Fruit fly (Drosophila melanogaster) whole organism, embryonic: ENCODE data around the gene CG5214.

Experiments
- Atf3 ChIP-seq: fragments of 200-800 bp; sonication (Bioruptor generic); optimal IDR thresholded peaks from 3 replicates; lab custom pipeline; 2016; ENCODE audit warnings: missing biosample characterization, missing genetic modification characterization
- CG10147 ChIP-seq: fragments of 200-800 bp; sonication (Bioruptor generic); optimal IDR thresholded peaks from 2 replicates; lab custom pipeline; 2019; ENCODE audit warnings: missing biosample characterization, mild to moderate bottlenecking, missing genetic modification characterization, moderate library complexity
- CG10959 ChIP-seq: fragments of 200-800 bp; sonication (Bioruptor generic); IDR thresholded peaks from 2 replicates; pipeline ENCODE4 v1.3.6; 2022; ENCODE audit warnings: missing biosample characterization, missing genetic modification characterization
- CG13624 ChIP-seq: fragments of 200-800 bp; sonication (Bioruptor generic); optimal IDR thresholded peaks from 2 replicates; lab custom pipeline; 2016; ENCODE audit warnings: missing biosample characterization, missing genetic modification characterization
- CG13775 ChIP-seq: fragments of 200-800 bp; sonication (Bioruptor generic); optimal IDR thresholded peaks from 3 replicates; lab custom pipeline; 2017; ENCODE audit warnings: missing biosample characterization, mild to moderate bottlenecking, missing genetic modification characterization
- CG1647 ChIP-seq: fragments of 200-800 bp; sonication (Bioruptor generic); optimal IDR thresholded peaks from 3 replicates; lab custom pipeline; 2016; ENCODE audit warnings: missing biosample characterization, missing genetic modification characterization
- CG17328 ChIP-seq: fragments of 200-800 bp; sonication (Bioruptor generic); IDR thresholded peaks from 2 replicates; pipeline ENCODE4 v1.3.6; 2022; ENCODE audit warnings: missing biosample characterization, missing genetic modification characterization
- CG32532 ChIP-seq: fragments of 200-800 bp; sonication (Bioruptor generic); IDR thresholded peaks from 2 replicates; pipeline ENCODE4 v1.3.6; 2022; ENCODE audit warnings: missing biosample characterization, missing genetic modification characterization
- CG33557 ChIP-seq: fragments of 200-800 bp; sonication (Bioruptor generic); optimal IDR thresholded peaks from 2 replicates; lab custom pipeline; 2019; ENCODE audit warnings: missing biosample characterization, mild to moderate bottlenecking, missing genetic modification characterization, moderate library complexity
- CG3847 ChIP-seq: fragments of 200-800 bp; sonication (Bioruptor generic); IDR thresholded peaks from 2 replicates; pipeline ENCODE4 v1.3.6; 2022; ENCODE audit warnings: missing biosample characterization, missing genetic modification characterization
- CG43689 ChIP-seq: fragments of 200-800 bp; sonication (Bioruptor generic); IDR thresholded peaks from 2 replicates; pipeline ENCODE4 v1.3.6; 2022; ENCODE audit warnings: missing biosample characterization, missing genetic modification characterization
- CG4820 ChIP-seq: fragments of 200-800 bp; sonication (Bioruptor generic); optimal IDR thresholded peaks from 3 replicates; lab custom pipeline; 2016; ENCODE audit warnings: missing biosample characterization, missing genetic modification characterization
- CG4854 ChIP-seq: fragments of 200-800 bp; sonication (Bioruptor generic); optimal IDR thresholded peaks from 2 replicates; lab custom pipeline; 2016; ENCODE audit warnings: missing biosample characterization, missing genetic modification characterization, inconsistent platforms
- CG7786 ChIP-seq: fragments of 200-800 bp; sonication (Bioruptor generic); optimal IDR thresholded peaks from 2 replicates; lab custom pipeline; 2016; ENCODE audit warnings: missing biosample characterization, missing genetic modification characterization
- CoRest ChIP-seq: fragments of 200-800 bp; sonication (Bioruptor generic); optimal IDR thresholded peaks from 3 replicates; lab custom pipeline; 2018; ENCODE audit warnings: missing biosample characterization, mild to moderate bottlenecking, missing genetic modification characterization, moderate library complexity
- Ets97D ChIP-seq: fragments of 200-800 bp; sonication (Bioruptor generic); optimal IDR thresholded peaks from 3 replicates; lab custom pipeline; 2016; ENCODE audit warnings: missing biosample characterization, missing genetic modification characterization
- HLH3B ChIP-seq: fragments of 200-800 bp; sonication (Bioruptor generic); IDR thresholded peaks from 2 replicates; pipeline ENCODE4 v1.3.6; 2022; ENCODE audit warnings: missing biosample characterization, missing genetic modification characterization
- HLHmδ ChIP-seq: fragments of 200-800 bp; sonication (Bioruptor generic); optimal IDR thresholded peaks from 2 replicates; lab custom pipeline; 2018; ENCODE audit warnings: missing biosample characterization, mild to moderate bottlenecking, missing genetic modification characterization, moderate library complexity
- Hand ChIP-seq: fragments of 200-800 bp; sonication (Bioruptor generic); optimal IDR thresholded peaks from 2 replicates; lab custom pipeline; 2017; ENCODE audit warnings: mild to moderate bottlenecking, missing biosample characterization, missing genetic modification reagents, missing genetic modification characterization
- NC2α ChIP-seq: fragments of 200-800 bp; sonication (Bioruptor generic); optimal IDR thresholded peaks from 2 replicates; lab custom pipeline; 2016; ENCODE audit warnings: missing biosample characterization, missing genetic modification characterization
- Nf-YB ChIP-seq: fragments of 200-800 bp; sonication (Bioruptor generic); optimal IDR thresholded peaks from 3 replicates; lab custom pipeline; 2019; ENCODE audit warnings: missing biosample characterization, mild to moderate bottlenecking, missing genetic modification characterization, moderate library complexity
- PHDP ChIP-seq: fragments of 200-800 bp; sonication (Bioruptor generic); optimal IDR thresholded peaks from 3 replicates; lab custom pipeline; 2018; ENCODE audit warnings: missing biosample characterization, mild to moderate bottlenecking, missing genetic modification characterization, moderate library complexity
- Six4 ChIP-seq: fragments of 200-800 bp; sonication (Bioruptor generic); optimal IDR thresholded peaks from 2 replicates; lab custom pipeline; 2016; ENCODE audit warnings: missing biosample characterization, missing genetic modification characterization
- ash1 ChIP-seq: fragments of 200-800 bp; sonication (Bioruptor generic); optimal IDR thresholded peaks from 2 replicates; lab custom pipeline; 2018; ENCODE audit warnings: missing biosample characterization, mild to moderate bottlenecking, missing genetic modification characterization
- ci ChIP-seq: fragments of 200-800 bp; sonication (Bioruptor generic); IDR thresholded peaks from 3 replicates; pipeline ENCODE4 v1.3.6; 2022; ENCODE audit warnings: missing biosample characterization, missing genetic modification characterization
- dati ChIP-seq: fragments of 200-800 bp; sonication (Bioruptor generic); IDR thresholded peaks from 2 replicates; pipeline ENCODE4 v1.3.6; 2022; ENCODE audit warnings: missing biosample characterization, missing genetic modification characterization
- dm ChIP-seq: fragments of 200-800 bp; sonication (Bioruptor generic); optimal IDR thresholded peaks from 3 replicates; lab custom pipeline; 2016; ENCODE audit warnings: missing biosample characterization, missing genetic modification characterization
- dmrt11E ChIP-seq: fragments of 200-800 bp; sonication (Bioruptor generic); optimal IDR thresholded peaks from 3 replicates; lab custom pipeline; 2018; ENCODE audit warnings: missing biosample characterization, mild to moderate bottlenecking, missing genetic modification characterization, moderate library complexity
- gsb ChIP-seq: fragments of 200-800 bp; sonication (Bioruptor generic); IDR thresholded peaks from 2 replicates; pipeline ENCODE4 v1.3.6; 2022; ENCODE audit warnings: missing biosample characterization, missing genetic modification characterization
- hbn ChIP-seq: fragments of 200-800 bp; sonication (Bioruptor generic); IDR thresholded peaks from 2 replicates; pipeline ENCODE4 v1.3.6; 2022; ENCODE audit warnings: missing biosample characterization, missing genetic modification characterization; ENCODE audit not compliant: partially characterized antibody
- jigr1 ChIP-seq: fragments of 200-800 bp; sonication (Bioruptor generic); IDR thresholded peaks from 3 replicates; pipeline ENCODE4 v1.3.6; 2022; ENCODE audit warnings: missing biosample characterization, missing genetic modification characterization
- maf-S ChIP-seq: fragments of 200-800 bp; sonication (Bioruptor generic); optimal IDR thresholded peaks from 2 replicates; lab custom pipeline; 2016; ENCODE audit warnings: missing biosample characterization, missing genetic modification characterization
- oc ChIP-seq: fragments of 200-800 bp; sonication (Bioruptor generic); optimal IDR thresholded peaks from 2 replicates; lab custom pipeline; 2018; ENCODE audit warnings: missing biosample characterization, mild to moderate bottlenecking, missing genetic modification characterization, moderate library complexity
- odd ChIP-seq: fragments of 200-800 bp; sonication (Bioruptor generic); optimal IDR thresholded peaks from 2 replicates; lab custom pipeline; 2017; ENCODE audit warnings: missing biosample characterization, mild to moderate bottlenecking, missing genetic modification characterization
- pb ChIP-seq: fragments of 200-800 bp; sonication (Bioruptor generic); optimal IDR thresholded peaks from 3 replicates; lab custom pipeline; 2016; ENCODE audit warnings: missing biosample characterization, missing genetic modification characterization
- pum ChIP-seq: fragments of 200-800 bp; sonication (Bioruptor generic); optimal IDR thresholded peaks from 2 replicates; lab custom pipeline; 2016; ENCODE audit warnings: missing biosample characterization, missing genetic modification characterization
- pzg ChIP-seq: fragments of 200-800 bp; sonication (Bioruptor generic); optimal IDR thresholded peaks from 3 replicates; lab custom pipeline; 2018; ENCODE audit warnings: missing biosample characterization, mild to moderate bottlenecking, missing genetic modification characterization, moderate library complexity
- repo ChIP-seq: fragments of 200-800 bp; sonication (Bioruptor generic); optimal IDR thresholded peaks from 2 replicates; lab custom pipeline; 2016; ENCODE audit warnings: missing biosample characterization, missing genetic modification characterization
- so ChIP-seq: fragments of 200-800 bp; sonication (Bioruptor generic); IDR thresholded peaks from 3 replicates; pipeline ENCODE4 v1.3.6; 2022; ENCODE audit warnings: missing biosample characterization, missing genetic modification characterization
- stwl ChIP-seq: fragments of 200-800 bp; sonication (Bioruptor generic); optimal IDR thresholded peaks from 3 replicates; lab custom pipeline; 2018; ENCODE audit warnings: missing biosample characterization, mild to moderate bottlenecking, missing genetic modification characterization, moderate library complexity
- vnd ChIP-seq: fragments of 200-800 bp; sonication (Bioruptor generic); IDR thresholded peaks from 3 replicates; pipeline ENCODE4 v1.3.6; 2022; ENCODE audit warnings: missing biosample characterization, missing genetic modification characterization; ENCODE audit not compliant: partially characterized antibody
- wdn ChIP-seq: fragments of 200-800 bp; sonication (Bioruptor generic); IDR thresholded peaks from 2 replicates; pipeline ENCODE4 v1.3.6; 2022; ENCODE audit warnings: missing biosample characterization, missing genetic modification characterization
- wek ChIP-seq: fragments of 200-800 bp; sonication (Bioruptor generic); optimal IDR thresholded peaks from 3 replicates; lab custom pipeline; 2018; ENCODE audit warnings: missing biosample characterization, mild to moderate bottlenecking, missing genetic modification characterization, moderate library complexity

Gene CG5214

DNA sequence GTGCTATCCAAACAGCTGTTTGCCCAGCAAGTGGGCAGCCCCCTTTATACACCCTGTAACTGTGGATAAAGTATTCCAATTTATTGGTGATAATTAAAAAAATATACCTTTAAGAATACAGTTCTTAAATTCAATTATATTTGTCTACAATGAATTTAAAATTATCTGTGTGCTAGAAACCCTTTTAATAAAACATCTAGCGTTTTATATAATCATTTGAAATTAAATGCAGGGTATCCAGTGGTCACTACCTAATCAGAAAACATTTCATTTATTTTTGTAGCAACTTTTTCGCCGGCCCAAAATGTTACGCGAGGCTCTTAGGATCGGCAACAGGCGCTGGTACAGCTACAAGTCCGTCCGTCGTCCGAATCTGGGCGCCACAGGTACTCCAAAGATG lies 17.6 kb upstream of the CG5214 start, which contains the start of gene CG17726 (continued):
- peak; percentile 77 for TF ChIP-seq NC2α (GFP tag; lab: Kevin White, UChicago)
- peak; percentile 57 for TF ChIP-seq pb (GFP tag; lab: Kevin White, UChicago)
- peak; percentile 99 for TF ChIP-seq CG17328 (GFP tag; lab: Robert Waterston, UW)
- peak; percentile 99 for TF ChIP-seq CoRest
- TF ChIP-seq wek (GFP tag; lab: Kevin White, UChicago) = peak; percentile 79
- TF ChIP-seq CG10147 (GFP tag; lab: Kevin White, UChicago) = peak; percentile 95
- peak; percentile 76 for TF ChIP-seq repo (GFP tag; lab: Kevin White, UChicago)
- peak; percentile 89 for TF ChIP-seq gsb (GFP tag; lab: Robert Waterston, UW)
- TF ChIP-seq CG10959 (GFP tag; lab: Robert Waterston, UW) = peak; percentile 96
- peak; percentile 24 for TF ChIP-seq pzg (GFP tag; lab: Kevin White, UChicago)
- peak; percentile 87 for TF ChIP-seq CG7786 (GFP tag; lab: Kevin White, UChicago)
- peak; percentile 99 for TF ChIP-seq so
- TF ChIP-seq CG43689 (GFP tag; lab: Robert Waterston, UW) = peak; percentile 97
- TF ChIP-seq odd (GFP tag; lab: Kevin White, UChicago) = peak; percentile 94
- TF ChIP-seq PHDP (tag; lab: Kevin White, UChicago) = peak; percentile 99
- peak; percentile 86 for TF ChIP-seq Atf3
- peak; percentile 92 for TF ChIP-seq Hand (GFP tag; lab: Kevin White, UChicago)
- peak; percentile 99 for TF ChIP-seq dmrt11E
- no peak for TF ChIP-seq vnd
- TF ChIP-seq dati (GFP tag; lab: Robert Waterston, UW) = peak; percentile 94
- no peak for TF ChIP-seq hbn
- peak; percentile 79 for TF ChIP-seq dm (GFP tag; lab: Kevin White, UChicago)
- TF ChIP-seq CG4854 (GFP tag; lab: Kevin White, UChicago) = peak; percentile 90
- peak; percentile 96 for TF ChIP-seq Six4 (GFP tag; lab: Kevin White, UChicago)
- TF ChIP-seq CG13624 (GFP tag; lab: Kevin White, UChicago) = peak; percentile 94
- TF ChIP-seq ash1 = peak; percentile 9
- TF ChIP-seq Ets97D = peak; percentile 46
- TF ChIP-seq HLH3B (GFP tag; lab: Robert Waterston, UW) = peak; percentile 99
- TF ChIP-seq CG13775 (GFP tag; lab: Kevin White, UChicago) = peak; percentile 96
- peak; percentile 80 for TF ChIP-seq stwl (tag; lab: Kevin White, UChicago)
- peak; percentile 89 for TF ChIP-seq Nf-YB
- TF ChIP-seq CG1647 (GFP tag; lab: Kevin White, UChicago) = peak; percentile 80
- peak; percentile 98 for TF ChIP-seq oc (tag; lab: Kevin White, UChicago)
- peak; percentile 97 for TF ChIP-seq CG3847 (GFP tag; lab: Robert Waterston, UW)
- peak; percentile 81 for TF ChIP-seq maf-S (GFP tag; lab: Kevin White, UChicago)
- TF ChIP-seq ci (GFP tag; lab: Robert Waterston, UW) = peak; percentile 99
- peak; percentile 88 for TF ChIP-seq jigr1
- peak; percentile 98 for TF ChIP-seq CG32532 (GFP tag; lab: Robert Waterston, UW)
- peak; percentile 88 for TF ChIP-seq pum (GFP tag; lab: Kevin White, UChicago)
- TF ChIP-seq CG33557 (GFP tag; lab: Kevin White, UChicago) = peak; percentile 97
- no peak for TF ChIP-seq HLHmδ (GFP tag; lab: Kevin White, UChicago)
- TF ChIP-seq CG4820 = peak; percentile 94
- TF ChIP-seq wdn = peak; percentile 96
